Worm (Caenorhabditis elegans) whole organism, L3 larva: ENCODE data around the gene sru-19.

Experiments
- egl-27 ChIP-seq: sonication (generic microtip); optimal IDR thresholded peaks from 4 replicates; lab custom pipeline; 2017; ENCODE audit warnings: missing biosample characterization, missing genetic modification reagents, missing genetic modification characterization
- jun-1 ChIP-seq: fragments of 150-350 bp; optimal IDR thresholded peaks from 2 replicates; lab custom pipeline; 2014; ENCODE audit warnings: missing biosample characterization, missing genetic modification reagents, missing genetic modification characterization
- nfya-1 ChIP-seq: sonication (generic microtip); optimal IDR thresholded peaks from 2 replicates; lab custom pipeline; 2017; ENCODE audit warnings: missing genetic modification characterization, mild to moderate bottlenecking, missing compliant biosample characterization, antibody characterized with exemption, moderate library complexity; ENCODE audit not compliant: insufficient read depth
- nhr-23 ChIP-seq: fragments of 150-350 bp; optimal IDR thresholded peaks from 2 replicates; lab custom pipeline; 2014; ENCODE audit warnings: missing biosample characterization, missing genetic modification reagents, missing genetic modification characterization
- nhr-76 ChIP-seq: fragments of 150-350 bp; sonication (generic microtip); optimal IDR thresholded peaks from 5 replicates; lab custom pipeline; 2014; ENCODE audit warnings: missing biosample characterization, missing genetic modification characterization
- snpc-4 ChIP-seq: fragments of 150-350 bp; optimal IDR thresholded peaks from 2 replicates; lab custom pipeline; 2014; ENCODE audit warnings: missing biosample characterization, missing genetic modification characterization
- unc-62 ChIP-seq: fragments of 150-350 bp; sonication (generic microtip); optimal IDR thresholded peaks from 4 replicates; lab custom pipeline; 2014; ENCODE audit warnings: missing biosample characterization, missing genetic modification reagents, missing genetic modification characterization
- ztf-4 ChIP-seq: fragments of 150-350 bp; optimal IDR thresholded peaks from 2 replicates; lab custom pipeline; 2014; ENCODE audit warnings: missing biosample characterization, missing genetic modification characterization

- TF ChIP-seq nhr-23 (peak; percentile 33), egl-27 (no peak), jun-1 (tag; lab: Kevin White, UChicago) (no peak), snpc-4 (tag; lab: Kevin White, UChicago) (no peak), unc-62 (GFP tag; lab: Kevin White, UChicago) (no peak), nhr-76 (tag; lab: Kevin White, UChicago) (no peak), ztf-4 (tag; lab: Kevin White, UChicago) (no peak), nfya-1 (tag; lab: Kevin White, UChicago) (no peak)
These were observed 33.1 kb downstream of the sru-19 start for ce11 chrIV:12531464-12531863.
